Worm (Caenorhabditis elegans): ENCODE measurements around the gene sri-78.
"Not testable (repeated sequence)": the region's sequence is repeated elsewhere in the genome, so short reads cannot be mapped to it uniquely, and the experiment has no call there.

The sri-78 gene

DNA sequence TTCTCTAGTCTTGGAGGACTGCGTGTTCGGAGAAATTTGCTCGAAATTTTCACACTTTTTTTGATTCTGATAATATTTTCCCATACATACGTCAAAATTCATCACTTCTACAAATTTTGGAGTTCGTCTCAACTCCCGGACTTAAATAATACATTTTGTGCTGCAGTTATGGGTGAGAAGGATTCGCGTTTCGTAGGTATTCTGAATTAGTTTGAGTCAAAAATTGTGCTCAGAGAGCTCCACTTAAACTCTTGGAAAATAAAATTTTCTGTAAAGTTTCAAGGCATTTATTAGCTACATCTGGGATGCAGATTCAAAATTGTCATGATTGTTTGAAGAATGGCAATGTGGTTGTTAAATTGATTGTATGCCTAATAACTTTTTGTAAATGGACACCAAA lies 28.9 kb downstream of the sri-78 start, which contains the start of gene ZC239.4:
Gene ZC239.4, plus strand, starts transcription at position 301 of the 400 bp plus-strand sequence.
- TF ChIP-seq elt-1 (tag; optimal IDR thresholded peaks at IDR 0.05) = no peak

DNA sequence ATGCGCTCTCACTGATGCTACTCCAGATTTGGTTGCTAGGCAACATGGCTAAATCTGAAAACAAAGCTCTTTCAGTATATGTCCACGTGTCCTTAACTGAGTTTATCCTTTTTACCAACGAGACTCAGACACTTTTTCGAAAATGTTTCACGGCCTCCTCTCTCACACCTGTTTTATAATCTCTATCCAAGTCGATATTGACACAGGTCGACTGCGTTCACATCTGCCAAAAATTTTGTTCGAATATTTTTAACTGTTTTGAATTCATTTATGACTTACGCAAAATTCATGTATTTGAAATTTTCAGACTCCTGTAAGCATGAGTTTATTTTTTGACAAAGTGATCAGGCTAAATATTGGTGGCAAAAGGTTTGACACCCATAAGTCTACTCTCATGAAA lies 30.8 kb downstream of the sri-78 start, which contains the start of gene ZC239.3:
Gene ZC239.3, plus strand, starts transcription at position 301 of the 400 bp plus-strand sequence.
- not testable (repeated sequence) for TF ChIP-seq nhr-12, nhr-77, R02D3.7 (tag; optimal IDR thresholded peaks at IDR 0.05)

ce11 chrII:3220723-3221122 lies 35.8 kb downstream of the sri-78 start, which contains the start of gene ZC239.22:
Gene ZC239.22 (minus strand): TSS chrII:3220823.
- TF ChIP-seq elt-2 (tag; optimal IDR thresholded peaks at IDR 0.05) = peak; percentile 15
- TF ChIP-seq lsy-12 (tag; optimal IDR thresholded peaks at IDR 0.05) = no peak

- TF ChIP-seq eor-1 (tag; optimal IDR thresholded peaks at IDR 0.05) (no peak), egl-27 (tag; optimal IDR thresholded peaks at IDR 0.05) (no peak), ceh-82 (tag; optimal IDR thresholded peaks at IDR 0.05) (no peak), nhr-12 (tag; optimal IDR thresholded peaks at IDR 0.05) (no peak), mml-1 (tag; optimal IDR thresholded peaks at IDR 0.05) (no peak), ZK546.5 (tag; optimal IDR thresholded peaks at IDR 0.05) (no peak), unc-62 (GFP tag; optimal IDR thresholded peaks at IDR 0.05) (no peak), elt-1 (tag; optimal IDR thresholded peaks at IDR 0.05) (no peak), lin-39 (tag; optimal IDR thresholded peaks at IDR 0.05) (no peak)
Observed at ce11 chrII:3221730-3222129, 36.8 kb downstream of the sri-78 start, which contains the start of gene ZC239.14. Gene ZC239.14 (minus strand): TSS chrII:3222034.

DNA sequence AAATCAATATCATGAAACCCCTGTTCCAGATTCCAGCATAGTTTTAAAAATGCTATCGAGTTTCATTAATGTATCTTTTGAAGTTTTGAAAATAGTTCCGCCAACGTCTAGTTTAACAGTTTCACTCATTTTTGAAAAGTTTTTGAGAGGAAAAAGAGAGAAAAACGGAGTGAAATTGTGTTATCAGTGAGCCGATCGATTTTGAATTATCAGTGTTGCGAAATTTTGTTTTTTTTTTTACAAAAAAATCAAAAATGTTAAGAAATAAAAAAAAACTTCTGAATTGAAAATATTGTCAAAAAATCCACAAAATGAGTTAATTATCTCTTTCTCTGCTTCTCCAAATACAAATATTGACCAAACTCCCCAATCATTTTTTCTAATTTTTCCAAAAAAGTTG lies 37.7 kb downstream of the sri-78 start, which contains the start of gene ZC239.13:
Gene ZC239.13, minus strand, starts transcription at position 154 of the 400 bp plus-strand sequence.
- TF ChIP-seq elt-2 (tag; optimal IDR thresholded peaks at IDR 0.05) (peak; percentile 39), nhr-237 (tag; optimal IDR thresholded peaks at IDR 0.05) (no peak)

ce11 chrII:3224631-3225030 lies 39.7 kb downstream of the sri-78 start, which contains the start of gene ZC239.15:
Gene ZC239.15 (minus strand): TSS chrII:3224731.
- TF ChIP-seq elt-2 (tag; optimal IDR thresholded peaks at IDR 0.05) (peak; percentile 20), nhr-11 (tag; optimal IDR thresholded peaks at IDR 0.05) (no peak)

DNA sequence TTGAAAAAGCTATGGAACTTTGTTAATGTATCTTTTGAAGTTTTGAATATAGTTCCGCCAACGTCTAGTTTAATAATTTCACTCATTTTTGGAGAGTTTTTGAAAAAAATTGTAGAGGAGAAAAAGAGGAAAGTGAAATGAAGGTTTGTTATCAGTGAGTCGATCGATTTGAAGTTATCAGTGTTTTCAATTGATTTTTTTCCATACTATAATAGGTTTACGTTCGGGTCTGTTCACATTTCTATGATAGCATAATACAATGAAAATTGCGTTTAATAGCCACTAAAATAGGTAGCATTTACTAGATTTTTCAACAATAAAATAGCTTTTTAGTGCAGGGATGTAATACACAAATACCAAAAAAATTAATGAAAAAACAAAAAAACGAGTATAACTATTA lies 40.2 kb downstream of the sri-78 start, which contains the start of gene ZC239.16:
Gene ZC239.16, minus strand, starts transcription at position 120 of the 400 bp plus-strand sequence.
- TF ChIP-seq nhr-23 (tag; optimal IDR thresholded peaks at IDR 0.05) (no peak), elt-2 (tag; optimal IDR thresholded peaks at IDR 0.05) (peak; percentile 73), nhr-76 (tag; optimal IDR thresholded peaks at IDR 0.05) (no peak), pha-4 (tag; optimal IDR thresholded peaks at IDR 0.05) (peak; percentile 35), pqm-1 (tag; optimal IDR thresholded peaks at IDR 0.05) (peak; percentile 55), fos-1 (tag; optimal IDR thresholded peaks at IDR 0.05) (no peak)

DNA sequence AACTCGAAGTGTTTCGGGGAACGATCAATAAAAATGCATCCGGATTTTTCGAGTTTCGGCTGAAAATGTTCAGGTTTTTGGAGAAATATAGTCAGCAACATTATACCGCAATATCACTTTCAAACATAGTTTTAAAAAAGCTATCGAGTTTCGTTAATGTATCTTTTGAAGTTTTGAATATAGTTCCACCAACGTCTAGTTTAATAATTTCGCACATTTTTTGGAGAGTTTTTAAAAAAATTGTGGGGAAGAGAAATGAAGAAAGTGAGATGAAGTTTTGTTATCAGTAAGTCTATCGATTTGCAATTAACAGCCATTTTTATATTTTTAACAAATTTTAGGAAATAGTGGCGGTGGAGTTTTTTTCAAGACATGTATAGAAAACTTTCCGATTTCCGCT lies 40.8 kb downstream of the sri-78 start, which contains the start of gene ZC239.17:
Gene ZC239.17, minus strand, starts transcription at position 101 of the 400 bp plus-strand sequence.
- no peak for TF ChIP-seq fos-1 (tag; optimal IDR thresholded peaks at IDR 0.05)
- TF ChIP-seq lin-15B (tag; optimal IDR thresholded peaks at IDR 0.05) = no peak
- TF ChIP-seq nhr-11 (tag; optimal IDR thresholded peaks at IDR 0.05) = no peak
- TF ChIP-seq mml-1 (tag; optimal IDR thresholded peaks at IDR 0.05) = no peak
- no peak for TF ChIP-seq nhr-67 (tag; optimal IDR thresholded peaks at IDR 0.05)
- TF ChIP-seq ztf-11 (tag; optimal IDR thresholded peaks at IDR 0.05) = no peak
- no peak for TF ChIP-seq jun-1 (tag; optimal IDR thresholded peaks at IDR 0.05)
- TF ChIP-seq zag-1 (tag; optimal IDR thresholded peaks at IDR 0.05) = no peak
- no peak for TF ChIP-seq lsy-12 (tag; optimal IDR thresholded peaks at IDR 0.05)

DNA sequence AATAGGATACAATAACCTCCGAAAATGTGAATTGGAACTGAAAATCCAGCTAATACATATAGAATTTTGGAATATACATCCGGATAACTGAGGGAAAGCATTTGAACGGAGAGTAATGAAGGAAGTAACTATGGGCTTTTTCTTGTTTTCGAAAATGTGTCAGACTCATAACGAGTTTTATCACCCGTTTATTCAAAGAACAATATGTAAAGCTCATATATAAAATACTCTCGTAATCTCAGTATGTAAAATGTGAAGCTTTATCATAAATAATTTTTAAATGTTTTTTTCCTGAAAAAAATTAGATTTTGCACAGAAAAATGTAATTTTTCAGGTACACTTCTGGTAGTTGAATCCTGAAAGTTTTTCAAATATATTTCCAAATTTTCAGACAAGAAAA lies 45.5 kb downstream of the sri-78 start, which contains the start of gene srh-297:
Gene srh-297, minus strand, starts transcription at position 101 of the 400 bp plus-strand sequence.
- no peak for TF ChIP-seq pha-4 (tag; optimal IDR thresholded peaks at IDR 0.05)
- TF ChIP-seq nhr-43 (tag; optimal IDR thresholded peaks at IDR 0.05; ENCODE audit: poor library complexity, severe bottlenecking) = no peak
- TF ChIP-seq elt-3 (tag; optimal IDR thresholded peaks at IDR 0.05) = no peak

Data from whole organism, L3 larva.